Fruit fly (Drosophila melanogaster) whole organism, embryonic: ENCODE measurements around the gene CG12115.

Experiments
- Atf6 ChIP-seq: fragments of 200-800 bp; sonication (Bioruptor generic); IDR thresholded peaks from 2 replicates; pipeline ENCODE4 v1.3.6; 2022; ENCODE audit warnings: missing biosample characterization, missing genetic modification characterization
- CG10431 ChIP-seq: fragments of 200-800 bp; sonication (Bioruptor generic); optimal IDR thresholded peaks from 3 replicates; lab custom pipeline; 2018; ENCODE audit warnings: missing biosample characterization, mild to moderate bottlenecking, missing genetic modification characterization
- CG11504 ChIP-seq: fragments of 200-800 bp; sonication (Bioruptor generic); optimal IDR thresholded peaks from 3 replicates; lab custom pipeline; 2019; ENCODE audit warnings: missing biosample characterization, mild to moderate bottlenecking, missing genetic modification characterization, moderate library complexity
- CG12104 ChIP-seq: fragments of 200-800 bp; sonication (Bioruptor generic); optimal IDR thresholded peaks from 3 replicates; lab custom pipeline; 2016; ENCODE audit warnings: missing biosample characterization, missing genetic modification characterization
- CG12299 ChIP-seq: fragments of 200-800 bp; sonication (Bioruptor generic); optimal IDR thresholded peaks from 2 replicates; lab custom pipeline; 2018; ENCODE audit warnings: missing biosample characterization, mild to moderate bottlenecking, missing genetic modification characterization
- CG14860 ChIP-seq: fragments of 200-800 bp; sonication (Bioruptor generic); IDR thresholded peaks from 3 replicates; pipeline ENCODE4 v1.3.6; 2022; ENCODE audit warnings: missing biosample characterization, missing genetic modification characterization; ENCODE audit not compliant: partially characterized antibody
- CG15696 ChIP-seq: fragments of 200-800 bp; sonication (Bioruptor generic); optimal IDR thresholded peaks from 2 replicates; lab custom pipeline; 2019; ENCODE audit warnings: missing biosample characterization, mild to moderate bottlenecking, missing genetic modification characterization, moderate library complexity
- CG18476 ChIP-seq: fragments of 200-800 bp; sonication (Bioruptor generic); optimal IDR thresholded peaks from 2 replicates; lab custom pipeline; 2016; ENCODE audit warnings: missing biosample characterization, mild to moderate bottlenecking, missing genetic modification characterization
- CG2875 ChIP-seq: fragments of 200-800 bp; sonication (Bioruptor generic); optimal IDR thresholded peaks from 2 replicates; lab custom pipeline; 2017; ENCODE audit warnings: missing biosample characterization, mild to moderate bottlenecking, missing genetic modification characterization, missing genetic modification reagents
- CG30431 ChIP-seq: fragments of 200-800 bp; sonication (Bioruptor generic); optimal IDR thresholded peaks from 2 replicates; lab custom pipeline; 2017; ENCODE audit warnings: missing biosample characterization, missing genetic modification characterization
- CG32532 ChIP-seq: fragments of 200-800 bp; sonication (Bioruptor generic); IDR thresholded peaks from 2 replicates; pipeline ENCODE4 v1.3.6; 2022; ENCODE audit warnings: missing biosample characterization, missing genetic modification characterization
- CG4404 ChIP-seq: fragments of 200-800 bp; sonication (Bioruptor generic); IDR thresholded peaks from 2 replicates; pipeline ENCODE4 v1.3.6; 2022; ENCODE audit warnings: missing biosample characterization, missing genetic modification characterization
- CG6689 ChIP-seq: fragments of 200-800 bp; sonication (Bioruptor generic); IDR thresholded peaks from 2 replicates; pipeline ENCODE4 v1.3.6; 2022; ENCODE audit warnings: missing biosample characterization, missing genetic modification characterization
- CG7357 ChIP-seq: fragments of 200-800 bp; sonication (Bioruptor generic); IDR thresholded peaks from 3 replicates; pipeline ENCODE4 v1.3.6; 2022; ENCODE audit warnings: missing biosample characterization, missing genetic modification characterization
- CG9437 ChIP-seq: fragments of 200-800 bp; sonication (Bioruptor generic); optimal IDR thresholded peaks from 2 replicates; lab custom pipeline; 2018; ENCODE audit warnings: missing biosample characterization, mild to moderate bottlenecking, missing genetic modification characterization
- Chrac-16 ChIP-seq: fragments of 200-800 bp; sonication (Bioruptor generic); optimal IDR thresholded peaks from 3 replicates; lab custom pipeline; 2016; ENCODE audit warnings: missing biosample characterization, missing genetic modification characterization
- Dip3 ChIP-seq: fragments of 200-800 bp; sonication (Bioruptor generic); optimal IDR thresholded peaks from 3 replicates; lab custom pipeline; 2016; ENCODE audit warnings: missing biosample characterization, missing genetic modification characterization
- HmgD ChIP-seq: fragments of 200-800 bp; sonication (Bioruptor generic); optimal IDR thresholded peaks from 3 replicates; lab custom pipeline; 2016; ENCODE audit warnings: missing biosample characterization, missing genetic modification characterization
- Hr51 ChIP-seq, 2 experiments: fragments of 200-800 bp; sonication (Bioruptor generic); optimal IDR thresholded peaks; 2 replicates in 1 of 2; 3 replicates in 1 of 2; lab custom pipeline; 2016 to 2018; ENCODE audit warnings: missing biosample characterization in 2 of 2, missing genetic modification characterization in 2 of 2, mild to moderate bottlenecking in 1 of 2, moderate library complexity in 1 of 2
- MESR4 ChIP-seq: fragments of 200-800 bp; sonication (Bioruptor generic); optimal IDR thresholded peaks from 2 replicates; lab custom pipeline; 2018; ENCODE audit warnings: missing biosample characterization, mild to moderate bottlenecking, missing genetic modification characterization, moderate library complexity
- Mad ChIP-seq: fragments of 200-800 bp; sonication (Bioruptor generic); optimal IDR thresholded peaks from 2 replicates; lab custom pipeline; 2016; ENCODE audit warnings: missing biosample characterization, missing genetic modification characterization
- Opbp ChIP-seq: fragments of 200-800 bp; sonication (Bioruptor generic); IDR thresholded peaks from 3 replicates; pipeline ENCODE4 v1.3.6; 2022; ENCODE audit warnings: missing biosample characterization, missing genetic modification characterization; ENCODE audit not compliant: partially characterized antibody
- Optix ChIP-seq: fragments of 200-800 bp; sonication (Bioruptor generic); IDR thresholded peaks from 3 replicates; pipeline ENCODE4 v1.3.6; 2022; ENCODE audit warnings: missing biosample characterization, missing genetic modification characterization
- az2 ChIP-seq: fragments of 200-800 bp; sonication (Bioruptor generic); optimal IDR thresholded peaks from 3 replicates; lab custom pipeline; 2016; ENCODE audit warnings: missing biosample characterization, missing genetic modification characterization
- ci ChIP-seq: fragments of 200-800 bp; sonication (Bioruptor generic); IDR thresholded peaks from 3 replicates; pipeline ENCODE4 v1.3.6; 2022; ENCODE audit warnings: missing biosample characterization, missing genetic modification characterization
- corto ChIP-seq: fragments of 200-800 bp; sonication (Bioruptor generic); optimal IDR thresholded peaks from 2 replicates; lab custom pipeline; 2016; ENCODE audit warnings: missing biosample characterization, mild to moderate bottlenecking, missing genetic modification characterization, moderate library complexity
- en ChIP-seq: fragments of 200-800 bp; sonication (Bioruptor generic); optimal IDR thresholded peaks from 2 replicates; lab custom pipeline; 2016; ENCODE audit warnings: missing biosample characterization, missing genetic modification characterization
- fd3F ChIP-seq: fragments of 200-800 bp; sonication (Bioruptor generic); optimal IDR thresholded peaks from 2 replicates; lab custom pipeline; 2018; ENCODE audit warnings: missing biosample characterization, mild to moderate bottlenecking, missing genetic modification characterization, moderate library complexity
- gcm2 ChIP-seq: fragments of 200-800 bp; sonication (Bioruptor generic); optimal IDR thresholded peaks from 2 replicates; lab custom pipeline; 2016; ENCODE audit warnings: missing biosample characterization, missing genetic modification characterization
- gfzf ChIP-seq: fragments of 200-800 bp; sonication (Bioruptor generic); optimal IDR thresholded peaks from 2 replicates; lab custom pipeline; 2016; ENCODE audit warnings: missing biosample characterization, mild to moderate bottlenecking, missing genetic modification characterization, moderate library complexity
- jumu ChIP-seq: fragments of 200-800 bp; sonication (Bioruptor generic); optimal IDR thresholded peaks from 3 replicates; lab custom pipeline; 2016; ENCODE audit warnings: missing biosample characterization, missing genetic modification characterization
- kah ChIP-seq: fragments of 200-800 bp; sonication (Bioruptor generic); optimal IDR thresholded peaks from 2 replicates; lab custom pipeline; 2018; ENCODE audit warnings: missing biosample characterization, mild to moderate bottlenecking, missing genetic modification characterization
- klu ChIP-seq: fragments of 200-800 bp; sonication (Bioruptor generic); IDR thresholded peaks from 2 replicates; pipeline ENCODE4 v1.3.6; 2022; ENCODE audit warnings: missing biosample characterization, missing genetic modification characterization
- lmd ChIP-seq: fragments of 200-800 bp; sonication (Bioruptor generic); IDR thresholded peaks from 2 replicates; pipeline ENCODE4 v1.3.6; 2022; ENCODE audit warnings: missing biosample characterization, missing genetic modification characterization
- maf-S ChIP-seq: fragments of 200-800 bp; sonication (Bioruptor generic); optimal IDR thresholded peaks from 2 replicates; lab custom pipeline; 2016; ENCODE audit warnings: missing biosample characterization, missing genetic modification characterization
- peb ChIP-seq: fragments of 200-800 bp; sonication (Bioruptor generic); IDR thresholded peaks from 2 replicates; pipeline ENCODE4 v1.3.6; 2022; ENCODE audit warnings: missing biosample characterization, missing genetic modification characterization
- sens-2 ChIP-seq: fragments of 200-800 bp; sonication (Bioruptor generic); IDR thresholded peaks from 2 replicates; pipeline ENCODE4 v1.3.6; 2022; ENCODE audit warnings: missing biosample characterization, missing genetic modification characterization
- seq ChIP-seq: fragments of 200-800 bp; sonication (Bioruptor generic); IDR thresholded peaks from 2 replicates; pipeline ENCODE4 v1.3.6; 2022; ENCODE audit warnings: missing biosample characterization, missing genetic modification characterization
- shn ChIP-seq: fragments of 200-800 bp; sonication (Bioruptor generic); optimal IDR thresholded peaks from 3 replicates; lab custom pipeline; 2016; ENCODE audit warnings: missing biosample characterization, missing genetic modification characterization
- sob ChIP-seq: fragments of 200-800 bp; sonication (Bioruptor generic); IDR thresholded peaks from 2 replicates; pipeline ENCODE4 v1.3.6; 2022; ENCODE audit warnings: missing biosample characterization, missing genetic modification characterization
- tap ChIP-seq: fragments of 200-800 bp; optimal IDR thresholded peaks from 3 replicates; lab custom pipeline; 2019; ENCODE audit warnings: missing biosample characterization, mild to moderate bottlenecking, missing genetic modification characterization, moderate library complexity
- usp ChIP-seq: fragments of >200 bp; optimal IDR thresholded peaks from 2 replicates; lab custom pipeline; 2017; ENCODE audit warnings: missing biosample characterization, missing genetic modification characterization
- wdn ChIP-seq: fragments of 200-800 bp; sonication (Bioruptor generic); IDR thresholded peaks from 2 replicates; pipeline ENCODE4 v1.3.6; 2022; ENCODE audit warnings: missing biosample characterization, missing genetic modification characterization
- yki ChIP-seq: fragments of >200 bp; optimal IDR thresholded peaks from 3 replicates; lab custom pipeline; 2018

CG12115 gene

DNA sequence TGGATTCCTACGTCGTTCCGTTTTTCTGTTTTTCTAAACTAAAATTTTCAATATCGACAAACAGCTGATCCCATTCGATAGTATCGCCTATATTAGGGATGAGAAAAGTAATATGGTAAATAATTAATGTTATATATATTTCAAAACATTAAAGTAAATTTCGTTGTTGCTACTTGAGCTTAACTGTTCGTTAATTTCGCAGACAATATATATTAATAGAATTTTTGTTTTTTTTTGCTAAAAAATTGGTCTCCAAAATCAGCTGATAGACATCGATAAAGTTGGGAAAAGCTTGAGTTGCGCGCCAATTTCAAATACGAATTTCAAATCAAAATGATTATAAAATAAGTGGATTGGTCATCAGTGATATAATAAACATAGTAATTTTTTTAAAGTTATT lies 6.0 kb upstream of the CG12115 start, which contains the start of gene CG12118 (continued):
- TF ChIP-seq CG9437: peak; percentile 71
- peak; percentile 32 for TF ChIP-seq maf-S
- TF ChIP-seq HmgD (GFP tag; lab: Kevin White, UChicago): no peak
- TF ChIP-seq lmd (GFP tag; lab: Robert Waterston, UW): peak; percentile 68
- no peak for TF ChIP-seq usp (GFP tag; lab: Kevin White, UChicago)
- TF ChIP-seq kah (GFP tag; lab: Kevin White, UChicago): no peak
- TF ChIP-seq peb: peak; percentile 38; the same call in 1 of the 2 replicates
- TF ChIP-seq Opbp (GFP tag; lab: Robert Waterston, UW): peak; percentile 85
- TF ChIP-seq ci (GFP tag; lab: Robert Waterston, UW): peak; percentile 90
- peak; percentile 89 for TF ChIP-seq az2 (GFP tag; lab: Kevin White, UChicago)
- TF ChIP-seq CG14860: peak; percentile 78
- no peak for TF ChIP-seq MESR4
- no peak for TF ChIP-seq Optix (GFP tag; lab: Robert Waterston, UW)
- TF ChIP-seq CG12299 (tag; lab: Kevin White, UChicago): peak; percentile 51
- peak; percentile 13 for TF ChIP-seq gcm2 (GFP tag; lab: Kevin White, UChicago)
- TF ChIP-seq CG7357 (GFP tag; lab: Robert Waterston, UW): 0 out of 3 replicates have a peak, but pooled peaks have one; percentile 10
- TF ChIP-seq wdn (GFP tag; lab: Robert Waterston, UW): peak; percentile 88
- 0 out of 2 replicates have a peak, but pooled peaks have one; percentile 46 for TF ChIP-seq sens-2 (GFP tag; lab: Robert Waterston, UW)
- TF ChIP-seq CG11504 (tag; lab: Kevin White, UChicago): peak; percentile 77
- peak; percentile 35 for TF ChIP-seq Dip3 (GFP tag; lab: Kevin White, UChicago)
- TF ChIP-seq seq: peak; percentile 73
- TF ChIP-seq CG32532: peak; percentile 82
- peak; percentile 63 for TF ChIP-seq fd3F (GFP tag; lab: Kevin White, UChicago)
- TF ChIP-seq sob (GFP tag; lab: Robert Waterston, UW): peak; percentile 90
- no peak for TF ChIP-seq shn (GFP tag; lab: Kevin White, UChicago)
- no peak for TF ChIP-seq CG10431
- peak; percentile 38 for TF ChIP-seq tap
- peak; percentile 8 for TF ChIP-seq CG30431 (GFP tag; lab: Kevin White, UChicago)
- TF ChIP-seq CG12104 (GFP tag; lab: Kevin White, UChicago): peak; percentile 64
- no peak for TF ChIP-seq jumu (GFP tag; lab: Kevin White, UChicago)
- TF ChIP-seq Mad (GFP tag; lab: Kevin White, UChicago): peak; percentile 74
- TF ChIP-seq Chrac-16 (GFP tag; lab: Kevin White, UChicago): peak; percentile 86
- TF ChIP-seq Atf6 (GFP tag; lab: Robert Waterston, UW): peak; percentile 79
- peak; percentile 80 for TF ChIP-seq CG6689
- peak; percentile 41; the same call in 1 of the 2 replicates for TF ChIP-seq klu (GFP tag; lab: Robert Waterston, UW)
- TF ChIP-seq CG4404 (GFP tag; lab: Robert Waterston, UW): peak; percentile 22; the same call in 1 of the 2 replicates
- peak; percentile 53 to 80 for TF ChIP-seq Hr51 (GFP tag; optimal IDR thresholded peaks at IDR 0.05; lab: Kevin White, UChicago)
- no peak for TF ChIP-seq gfzf
- peak; percentile 62 for TF ChIP-seq CG15696 (tag; lab: Kevin White, UChicago)
- TF ChIP-seq corto (GFP tag; lab: Kevin White, UChicago): peak; percentile 68
- peak; percentile 44 for TF ChIP-seq CG2875 (GFP tag; lab: Kevin White, UChicago)
- no peak for TF ChIP-seq yki (lab: Kevin White, UChicago)
- no peak for TF ChIP-seq en
- peak; percentile 73 for TF ChIP-seq CG18476 (GFP tag; lab: Kevin White, UChicago)
